Fruit fly (Drosophila melanogaster) whole organism, wandering third instar larva: ENCODE results near the gene Reg-2.

ENCODE experiments used
- CG32264 ChIP-seq: fragments of 200-800 bp; sonication (Bioruptor generic); optimal IDR thresholded peaks from 2 replicates; lab custom pipeline; 2016; ENCODE audit warnings: missing biosample characterization, missing genetic modification characterization
- CG9705 ChIP-seq: fragments of 200-800 bp; sonication (Bioruptor generic); optimal IDR thresholded peaks from 2 replicates; lab custom pipeline; 2018; ENCODE audit warnings: missing biosample characterization, mild to moderate bottlenecking, missing genetic modification characterization
- CrebA ChIP-seq: fragments of 200-800 bp; sonication (Bioruptor generic); optimal IDR thresholded peaks from 2 replicates; lab custom pipeline; 2016; ENCODE audit warnings: missing biosample characterization, mild to moderate bottlenecking, missing genetic modification characterization, borderline replicate concordance
- Dfd ChIP-seq: fragments of >200 bp; optimal IDR thresholded peaks from 2 replicates; lab custom pipeline; 2017; ENCODE audit warnings: missing biosample characterization, missing genetic modification characterization
- Dif ChIP-seq: fragments of 200-275, 200-300 bp; sonication (Bioruptor generic); optimal IDR thresholded peaks from 2 replicates; lab custom pipeline; 2018; ENCODE audit warnings: missing biosample characterization, missing genetic modification characterization; ENCODE audit not compliant: partially characterized antibody
- GATAd ChIP-seq: sonication (Bioruptor generic); optimal IDR thresholded peaks from 2 replicates; lab custom pipeline; 2016; ENCODE audit warnings: missing biosample characterization, missing genetic modification characterization
- HLH106 ChIP-seq: fragments of 200-800 bp; optimal IDR thresholded peaks from 3 replicates; lab custom pipeline; 2019; ENCODE audit warnings: missing biosample characterization, mild to moderate bottlenecking, missing genetic modification characterization, moderate library complexity
- Hnf4 ChIP-seq: fragments of 200-800 bp; sonication (Bioruptor generic); optimal IDR thresholded peaks from 2 replicates; lab custom pipeline; 2016; ENCODE audit warnings: missing biosample characterization, mild to moderate bottlenecking, missing genetic modification characterization
- Hr83 ChIP-seq: fragments of 200-300 bp; sonication (Bioruptor generic); optimal IDR thresholded peaks from 2 replicates; lab custom pipeline; 2016; ENCODE audit warnings: missing biosample characterization, mild to moderate bottlenecking, missing genetic modification characterization, moderate library complexity; ENCODE audit not compliant: poor library complexity, severe bottlenecking
- Jra ChIP-seq: sonication (Bioruptor generic); optimal IDR thresholded peaks from 2 replicates; lab custom pipeline; 2016; ENCODE audit warnings: missing biosample characterization, missing genetic modification characterization
- Mio ChIP-seq: sonication (Bioruptor generic); optimal IDR thresholded peaks from 2 replicates; lab custom pipeline; 2016; ENCODE audit warnings: missing biosample characterization, missing genetic modification characterization
- Myc ChIP-seq: fragments of >200 bp; optimal IDR thresholded peaks from 2 replicates; lab custom pipeline; 2017
- N ChIP-seq: fragments of >200 bp; optimal IDR thresholded peaks from 2 replicates; lab custom pipeline; 2018; ENCODE audit warnings: missing biosample characterization, missing external identifiers, missing genetic modification characterization
- OdsH ChIP-seq: fragments of 200-800 bp; sonication (Bioruptor generic); optimal IDR thresholded peaks from 2 replicates; lab custom pipeline; 2016; ENCODE audit warnings: missing biosample characterization, mild to moderate bottlenecking, missing genetic modification characterization
- Rel ChIP-seq, 2 experiments: fragments of 200-800 bp; sonication (Bioruptor generic) in 1 of 2; optimal IDR thresholded peaks; 2 replicates in 1 of 2; 3 replicates in 1 of 2; lab custom pipeline; 2016 to 2019; ENCODE audit warnings: mild to moderate bottlenecking in 2 of 2, missing biosample characterization in 2 of 2, missing genetic modification characterization in 2 of 2, moderate library complexity in 1 of 2
- Sp1 ChIP-seq: fragments of 200-800 bp; sonication (Bioruptor generic); optimal IDR thresholded peaks from 3 replicates; lab custom pipeline; 2019; ENCODE audit warnings: missing biosample characterization, mild to moderate bottlenecking, missing genetic modification characterization, moderate library complexity
- Vsx2 ChIP-seq: fragments of 200-300, 225-300 bp; sonication (Bioruptor generic); optimal IDR thresholded peaks from 2 replicates; lab custom pipeline; 2018; ENCODE audit warnings: missing biosample characterization, missing genetic modification characterization; ENCODE audit not compliant: partially characterized antibody
- br ChIP-seq: fragments of 200-800 bp; sonication (Bioruptor generic); optimal IDR thresholded peaks from 2 replicates; lab custom pipeline; 2016; ENCODE audit warnings: missing biosample characterization, missing genetic modification characterization
- brk ChIP-seq: fragments of 200-800 bp; sonication (Bioruptor generic); optimal IDR thresholded peaks from 2 replicates; lab custom pipeline; 2016; ENCODE audit warnings: missing biosample characterization, mild to moderate bottlenecking, missing genetic modification characterization
- dl ChIP-seq, 2 experiments: fragments of 175-275, 200-275 bp in 1 of 2; fragments of 200-275 bp in 1 of 2; sonication (Bioruptor generic); optimal IDR thresholded peaks; lab custom pipeline; 2018; ENCODE audit warnings: mild to moderate bottlenecking in 2 of 2, missing biosample characterization in 2 of 2, missing genetic modification characterization in 2 of 2, moderate library complexity in 2 of 2; ENCODE audit not compliant: partially characterized antibody in 2 of 2, insufficient read depth in 1 of 2
- dmrt93B ChIP-seq: fragments of 200-800 bp; sonication (Bioruptor generic); optimal IDR thresholded peaks from 2 replicates; lab custom pipeline; 2018; ENCODE audit warnings: missing biosample characterization, mild to moderate bottlenecking, missing genetic modification characterization
- dsf ChIP-seq: sonication (Bioruptor generic); optimal IDR thresholded peaks from 2 replicates; lab custom pipeline; 2016; ENCODE audit warnings: missing biosample characterization, missing genetic modification characterization, borderline replicate concordance
- ey ChIP-seq: fragments of 200-800 bp; sonication (Bioruptor generic); optimal IDR thresholded peaks from 2 replicates; lab custom pipeline; 2016; ENCODE audit warnings: missing biosample characterization, missing genetic modification characterization
- foxo ChIP-seq, 2 experiments: fragments of 200-800 bp; sonication (Bioruptor generic); optimal IDR thresholded peaks; 2 replicates in 1 of 2; 3 replicates in 1 of 2; lab custom pipeline; 2016 to 2017; ENCODE audit warnings: missing biosample characterization in 2 of 2, missing genetic modification characterization in 2 of 2
- fru ChIP-seq: fragments of 200-800 bp; sonication (Bioruptor generic); optimal IDR thresholded peaks from 3 replicates; lab custom pipeline; 2016; ENCODE audit warnings: missing biosample characterization, mild to moderate bottlenecking, missing genetic modification characterization
- h ChIP-seq: fragments of 200-800 bp; sonication (Bioruptor generic); optimal IDR thresholded peaks from 3 replicates; lab custom pipeline; 2016; ENCODE audit warnings: missing biosample characterization, mild to moderate bottlenecking, missing genetic modification characterization
- jim ChIP-seq: fragments of 175-275, 200-325 bp; sonication (Bioruptor generic); optimal IDR thresholded peaks from 2 replicates; lab custom pipeline; 2016; ENCODE audit warnings: missing biosample characterization, mild to moderate bottlenecking, missing genetic modification characterization
- lola ChIP-seq: fragments of >200 bp; optimal IDR thresholded peaks from 2 replicates; lab custom pipeline; 2017; ENCODE audit warnings: missing biosample characterization, missing genetic modification characterization
- pan ChIP-seq: fragments of >200 bp; optimal IDR thresholded peaks from 2 replicates; lab custom pipeline; 2017
- psq ChIP-seq: fragments of 200-800 bp; sonication (Bioruptor generic); optimal IDR thresholded peaks from 3 replicates; lab custom pipeline; 2017; ENCODE audit warnings: missing biosample characterization, mild to moderate bottlenecking, missing genetic modification characterization, moderate library complexity
- rgr ChIP-seq: fragments of 200-800 bp; sonication (Bioruptor generic); optimal IDR thresholded peaks from 3 replicates; lab custom pipeline; 2016; ENCODE audit warnings: missing biosample characterization, mild to moderate bottlenecking, missing genetic modification characterization
- sage ChIP-seq: fragments of 200-800 bp; sonication (Bioruptor generic); optimal IDR thresholded peaks from 2 replicates; lab custom pipeline; 2016; ENCODE audit warnings: missing biosample characterization, mild to moderate bottlenecking, missing genetic modification characterization
- sv ChIP-seq: fragments of 200-800 bp; sonication (Bioruptor generic); optimal IDR thresholded peaks from 3 replicates; lab custom pipeline; 2016; ENCODE audit warnings: missing biosample characterization, missing genetic modification characterization
- tai ChIP-seq: sonication (Bioruptor generic); optimal IDR thresholded peaks from 2 replicates; lab custom pipeline; 2016; ENCODE audit warnings: missing biosample characterization, missing genetic modification characterization
- usp ChIP-seq: fragments of >200 bp; optimal IDR thresholded peaks from 2 replicates; lab custom pipeline; 2017; ENCODE audit warnings: missing biosample characterization, missing genetic modification characterization
- woc ChIP-seq: sonication (Bioruptor generic); optimal IDR thresholded peaks from 2 replicates; lab custom pipeline; 2016; ENCODE audit warnings: missing biosample characterization, mild to moderate bottlenecking, missing genetic modification characterization

Reg-2 gene

dm6 chr3L:639460-640103 is 33.2 kb upstream of the Reg-2 start:
- peak; percentile 31 for TF ChIP-seq Dif (GFP tag; lab: Kevin White, UChicago)
- no peak for TF ChIP-seq HLH106
- TF ChIP-seq GATAd, result no peak
- TF ChIP-seq woc (GFP tag; lab: Kevin White, UChicago), result no peak
- no peak for TF ChIP-seq brk (GFP tag; lab: Kevin White, UChicago)
- no peak for TF ChIP-seq Mio (GFP tag; lab: Kevin White, UChicago)
- TF ChIP-seq lola (GFP tag; lab: Kevin White, UChicago), result no peak
- TF ChIP-seq dl (GFP tag; optimal IDR thresholded peaks at IDR 0.05; lab: Kevin White, UChicago; ENCODE audit: insufficient read depth in 1 of 2, partially characterized antibody in 2 of 2), result no peak
- TF ChIP-seq rgr (GFP tag; lab: Kevin White, UChicago), result no peak
- peak; percentile 58 for TF ChIP-seq Dfd
- TF ChIP-seq pan, result no peak
- no peak for TF ChIP-seq CrebA (GFP tag; lab: Kevin White, UChicago)

- no peak for TF ChIP-seq N (GFP tag; lab: Kevin White, UChicago)
- TF ChIP-seq Dfd, result no peak
- no peak for TF ChIP-seq Rel (GFP tag; optimal IDR thresholded peaks at IDR 0.05; lab: Kevin White, UChicago)
- TF ChIP-seq Rel (tag; optimal IDR thresholded peaks at IDR 0.05; lab: Kevin White, UChicago), result peak; percentile 37
- peak; percentile 71 for TF ChIP-seq Sp1
Measured at dm6 chr3L:638757-639353, 32.5 kb upstream of the Reg-2 start.

- no peak for TF ChIP-seq CrebA (GFP tag; lab: Kevin White, UChicago)
- TF ChIP-seq jim (GFP tag; lab: Kevin White, UChicago), result no peak
- TF ChIP-seq dl (GFP tag; optimal IDR thresholded peaks at IDR 0.05; lab: Kevin White, UChicago; ENCODE audit: insufficient read depth in 1 of 2, partially characterized antibody in 2 of 2), result no peak
- TF ChIP-seq psq, result no peak
- TF ChIP-seq CG32264 (GFP tag; lab: Kevin White, UChicago), result no peak
- no peak for TF ChIP-seq dmrt93B (GFP tag; lab: Kevin White, UChicago)
- no peak for TF ChIP-seq lola (GFP tag; lab: Kevin White, UChicago)
Measured at dm6 chr3L:638031-638414, 31.7 kb upstream of the Reg-2 start.

dm6 chr3L:637329-638030 is 31.1 kb upstream of the Reg-2 start:
- TF ChIP-seq dmrt93B (GFP tag; lab: Kevin White, UChicago) (no peak), Rel (GFP tag; optimal IDR thresholded peaks at IDR 0.05; lab: Kevin White, UChicago) (no peak), Rel (tag; optimal IDR thresholded peaks at IDR 0.05; lab: Kevin White, UChicago) (peak; percentile 76)

- TF ChIP-seq Hr83 (GFP tag; lab: Kevin White, UChicago) (no peak), pan (no peak), lola (GFP tag; lab: Kevin White, UChicago) (no peak), Mio (GFP tag; lab: Kevin White, UChicago) (no peak), Myc (no peak), tai (GFP tag; lab: Kevin White, UChicago) (no peak), HLH106 (no peak), OdsH (GFP tag; lab: Kevin White, UChicago) (peak; percentile 3), GATAd (no peak), CG9705 (no peak), Rel (GFP tag; optimal IDR thresholded peaks at IDR 0.05; lab: Kevin White, UChicago) (no peak), Rel (tag; optimal IDR thresholded peaks at IDR 0.05; lab: Kevin White, UChicago) (no peak), ey (GFP tag; lab: Kevin White, UChicago) (peak; percentile 27), br (GFP tag; lab: Kevin White, UChicago) (peak; percentile 24), sv (no peak), brk (GFP tag; lab: Kevin White, UChicago) (no peak), jim (GFP tag; lab: Kevin White, UChicago) (no peak), fru (peak; percentile 34), CG32264 (GFP tag; lab: Kevin White, UChicago) (no peak), h (peak; percentile 10), Dif (GFP tag; lab: Kevin White, UChicago) (no peak), CrebA (GFP tag; lab: Kevin White, UChicago) (no peak), Jra (GFP tag; lab: Kevin White, UChicago) (no peak), Hnf4 (GFP tag; lab: Kevin White, UChicago) (no peak), foxo (GFP tag; optimal IDR thresholded peaks at IDR 0.05; lab: Kevin White, UChicago) (peak in 1 of 2 experiments; percentile 36), dl (GFP tag; optimal IDR thresholded peaks at IDR 0.05; lab: Kevin White, UChicago; ENCODE audit: insufficient read depth in 1 of 2, partially characterized antibody in 2 of 2) (no peak), sage (GFP tag; lab: Kevin White, UChicago) (no peak), usp (GFP tag; lab: Kevin White, UChicago) (no peak), dsf (no peak), Vsx2 (no peak)
Measured at dm6 chr3L:636434-636833, 30.1 kb upstream of the Reg-2 start.
